Worm (Caenorhabditis elegans): ENCODE measurements around the gene akt-1.

The akt-1 gene

DNA sequence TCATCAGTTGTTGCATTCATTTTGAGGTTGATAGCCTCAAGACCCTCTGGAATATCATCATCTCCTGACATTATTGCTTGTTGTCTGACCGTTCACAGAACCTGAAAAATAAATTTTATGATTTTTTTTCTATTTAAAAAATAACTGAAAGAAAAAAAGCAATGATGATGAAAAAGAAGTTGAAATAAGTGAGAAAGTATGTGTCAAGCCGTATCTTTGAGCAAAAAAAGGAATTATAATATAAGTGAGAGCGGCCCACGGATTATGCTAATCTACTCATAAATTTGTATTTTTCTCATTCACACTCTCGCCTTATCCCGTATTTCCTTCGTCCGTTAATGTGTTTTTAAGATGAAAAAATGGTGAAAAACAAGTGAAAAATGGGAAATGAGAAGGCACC lies 21.5 kb downstream of the akt-1 start, which contains the start of gene ric-4:
Gene ric-4 (minus strand): TSS at position 101 of the 400 bp plus-strand sequence.
- no peak for TF ChIP-seq F22D6.2 (tag; optimal IDR thresholded peaks at IDR 0.05)
- TF ChIP-seq rec-8 (tag; optimal IDR thresholded peaks at IDR 0.05), result no peak
- no peak for TF ChIP-seq ceh-79 (tag; optimal IDR thresholded peaks at IDR 0.05)
- no peak for TF ChIP-seq F23B12.7 (tag; optimal IDR thresholded peaks at IDR 0.05; ENCODE audit: insufficient read depth)
- TF ChIP-seq nfya-2 (GFP tag; IDR thresholded peaks at IDR 0.05), result no peak
- TF ChIP-seq F33H1.4 (GFP tag; IDR thresholded peaks at IDR 0.05), result no peak
- TF ChIP-seq tbx-9 (tag; optimal IDR thresholded peaks at IDR 0.05; ENCODE audit: borderline replicate concordance), result no peak
- no peak for TF ChIP-seq Y53G8AR.9 (GFP tag; conservative IDR thresholded peaks at IDR 0.05)
- TF ChIP-seq ztf-22 (GFP tag; optimal IDR thresholded peaks at IDR 0.05), result no peak
- TF ChIP-seq efl-1 (GFP tag; optimal IDR thresholded peaks at IDR 0.05), result no peak
- TF ChIP-seq ztf-25 (GFP tag; IDR thresholded peaks at IDR 0.05), result no peak
- no peak for TF ChIP-seq sdz-38 (tag; optimal IDR thresholded peaks at IDR 0.05)
- TF ChIP-seq hmg-1.2 (GFP tag; IDR thresholded peaks at IDR 0.05), result no peak
- TF ChIP-seq zim-3 (tag; optimal IDR thresholded peaks at IDR 0.05), result no peak
- no peak for TF ChIP-seq C06A6.2 (GFP tag; conservative IDR thresholded peaks at IDR 0.05)
- TF ChIP-seq aptf-3 (GFP tag; IDR thresholded peaks at IDR 0.05), result no peak
- no peak for TF ChIP-seq T26A5.8 (tag; optimal IDR thresholded peaks at IDR 0.05)
- TF ChIP-seq pha-4 (tag; optimal IDR thresholded peaks at IDR 0.05), result no peak

DNA sequence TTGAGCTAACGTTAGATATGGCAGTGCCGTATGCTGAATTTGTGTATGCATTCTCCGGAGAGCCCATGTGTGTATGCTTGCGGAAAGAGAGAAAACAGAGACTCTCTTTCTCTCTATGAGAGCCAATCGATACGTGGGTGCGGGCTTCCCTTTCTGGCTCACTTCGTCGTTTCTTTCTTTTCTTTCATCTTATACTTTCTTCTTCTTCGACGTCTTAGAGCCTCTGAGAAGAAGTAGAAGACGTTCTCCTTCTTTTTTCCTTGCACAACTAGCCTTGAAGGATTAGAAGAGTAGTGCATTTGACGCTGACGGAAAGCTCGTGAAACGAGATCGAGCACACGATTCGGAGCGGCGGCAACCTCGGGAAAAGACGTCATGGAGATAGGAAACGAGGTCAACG lies 25.1 kb downstream of the akt-1 start:
- TF ChIP-seq tlf-1 (GFP tag; optimal IDR thresholded peaks at IDR 0.05) (no peak), mel-28 (tag; optimal IDR thresholded peaks at IDR 0.05; ENCODE audit: borderline replicate concordance) (no peak), cebp-1 (GFP tag; IDR thresholded peaks at IDR 0.05) (0 out of 2 replicates have a peak, but pooled peaks have one; percentile 3), cebp-1 (tag; optimal IDR thresholded peaks at IDR 0.05) (peak; percentile 18), B0035.1 (tag; optimal IDR thresholded peaks at IDR 0.05) (no peak), lin-35 (GFP tag; optimal IDR thresholded peaks at IDR 0.05) (peak in 1 of 3 experiments; percentile 45), ceh-100 (GFP tag; IDR thresholded peaks at IDR 0.05) (no peak), B0019.2 (GFP tag; conservative IDR thresholded peaks at IDR 0.05) (no peak), F39B2.1 (GFP tag; IDR thresholded peaks at IDR 0.05) (no peak), attf-5 (GFP tag; optimal IDR thresholded peaks at IDR 0.05) (peak; percentile 0), hsf-1 (GFP tag; IDR thresholded peaks at IDR 0.05) (no peak), Y67H2A.10 (GFP tag; conservative IDR thresholded peaks at IDR 0.05) (no peak), hrde-1 (tag; optimal IDR thresholded peaks at IDR 0.05; ENCODE audit: borderline replicate concordance) (no peak), sea-2 (GFP tag; IDR thresholded peaks at IDR 0.05) (no peak), K12H6.12 (tag; optimal IDR thresholded peaks at IDR 0.05) (peak; percentile 26), unc-130 (GFP tag; optimal IDR thresholded peaks at IDR 0.05) (no peak), lin-40 (tag; optimal IDR thresholded peaks at IDR 0.05) (peak; percentile 39), rec-8 (tag; optimal IDR thresholded peaks at IDR 0.05) (no peak)

DNA sequence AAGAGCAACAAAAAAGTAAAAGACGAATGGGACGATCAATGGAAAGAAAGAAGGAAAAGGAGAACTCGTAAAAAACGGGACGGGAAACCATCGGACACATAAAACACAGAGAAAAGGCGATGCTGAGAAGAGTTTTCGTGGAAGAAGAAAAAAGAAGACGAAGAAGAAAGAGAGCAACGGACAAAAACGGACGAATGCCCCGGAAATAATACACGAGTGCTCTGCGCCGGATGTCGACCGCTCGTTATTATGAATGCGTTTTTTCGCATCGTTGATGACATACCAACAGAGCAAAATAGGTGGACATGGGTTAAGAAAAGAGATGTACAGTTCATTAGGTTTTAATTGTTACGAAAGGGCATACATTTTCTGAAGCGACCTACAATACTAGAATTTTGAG lies 26.9 kb downstream of the akt-1 start, which contains the start of gene Y22F5A.11:
Gene Y22F5A.11 (minus strand): TSS at position 28 of the 400 bp plus-strand sequence.
- TF ChIP-seq snpc-4 (GFP tag; optimal IDR thresholded peaks at IDR 0.05) (no peak), snpc-4 (tag; optimal IDR thresholded peaks at IDR 0.05) (peak in 2 of 4 experiments; percentile 2 to 68), lin-26 (GFP tag; IDR thresholded peaks at IDR 0.05) (no peak)

Data from whole organism, young adult.